Worm (Caenorhabditis elegans) whole organism, young adult: Measurements from ENCODE around the gene daf-9.

ENCODE experiments used
- C17E4.6 ChIP-seq: fragments of 200-800 bp; sonication (Bioruptor generic); IDR thresholded peaks from 2 replicates; pipeline ENCODE4 v1.3.6; 2022; ENCODE audit warnings: missing genetic modification reagents, missing genetic modification characterization, missing compliant biosample characterization
- F22D6.2 ChIP-seq: sonication (generic microtip); optimal IDR thresholded peaks from 2 replicates; lab custom pipeline; 2016; ENCODE audit warnings: mild to moderate bottlenecking, missing genetic modification characterization, missing compliant biosample characterization
- F37B4.10 ChIP-seq: fragments of 200-800 bp; sonication (Bioruptor generic); IDR thresholded peaks from 2 replicates; pipeline ENCODE4 v1.3.6; 2022; ENCODE audit warnings: missing genetic modification characterization, missing compliant biosample characterization
- F49E8.2 ChIP-seq: sonication (generic microtip); optimal IDR thresholded peaks from 3 replicates; lab custom pipeline; 2017; ENCODE audit warnings: missing genetic modification characterization, mild to moderate bottlenecking, missing compliant biosample characterization, antibody characterized with exemption, moderate library complexity; ENCODE audit not compliant: insufficient read depth
- K11D2.4 ChIP-seq: fragments of 200-800 bp; sonication (Bioruptor generic); IDR thresholded peaks from 2 replicates; pipeline ENCODE4 v1.3.6; 2022; ENCODE audit warnings: missing genetic modification reagents, missing genetic modification characterization, missing compliant biosample characterization
- Y67H2A.10 ChIP-seq: fragments of 200-800 bp; sonication (Bioruptor generic); conservative IDR thresholded peaks from 2 replicates; pipeline ENCODE4 v1.3.6; 2022; ENCODE audit warnings: missing genetic modification reagents, missing genetic modification characterization, missing compliant biosample characterization
- Y95B8A.8 ChIP-seq: fragments of 200-800 bp; sonication (Bioruptor generic); IDR thresholded peaks from 2 replicates; pipeline ENCODE4 v1.3.6; 2022; ENCODE audit warnings: missing genetic modification reagents, missing genetic modification characterization, missing compliant biosample characterization
- ama-1 ChIP-seq, 3 experiments: fragments of 150-350 bp in 1 of 3; sonication (generic microtip) in 2 of 3; optimal IDR thresholded peaks; 2 replicates each; lab custom pipeline; 2014 to 2018; ENCODE audit warnings: missing biosample characterization in 2 of 3, missing genetic modification characterization in 2 of 3, missing genetic modification reagents in 2 of 3
- aptf-3 ChIP-seq: fragments of 200-800 bp; sonication (Bioruptor generic); IDR thresholded peaks from 2 replicates; pipeline ENCODE4 v1.3.6; 2022; ENCODE audit warnings: missing genetic modification characterization, missing compliant biosample characterization
- atf-7 ChIP-seq: sonication (generic microtip); optimal IDR thresholded peaks from 2 replicates; lab custom pipeline; 2017; ENCODE audit warnings: mild to moderate bottlenecking, missing genetic modification characterization, missing compliant biosample characterization
- bed-1 ChIP-seq: fragments of 200-800 bp; sonication (Bioruptor generic); IDR thresholded peaks from 2 replicates; pipeline ENCODE4 v1.3.6; 2022; ENCODE audit warnings: missing genetic modification reagents, missing genetic modification characterization, missing compliant biosample characterization
- ccch-3 ChIP-seq: fragments of 200-800 bp; sonication (Bioruptor generic); optimal IDR thresholded peaks from 2 replicates; lab custom pipeline; 2018; ENCODE audit warnings: mild to moderate bottlenecking, missing genetic modification characterization, missing compliant biosample characterization
- chd-7 ChIP-seq: sonication (generic microtip); optimal IDR thresholded peaks from 2 replicates; lab custom pipeline; 2016; ENCODE audit warnings: mild to moderate bottlenecking, missing genetic modification characterization, moderate library complexity, missing compliant biosample characterization
- dpl-1 ChIP-seq: fragments of 150-350 bp; optimal IDR thresholded peaks from 2 replicates; lab custom pipeline; 2014; ENCODE audit warnings: missing biosample characterization, missing genetic modification reagents, missing genetic modification characterization
- egrh-3 ChIP-seq: fragments of 200-800 bp; sonication (Bioruptor generic); IDR thresholded peaks from 2 replicates; pipeline ENCODE4 v1.3.6; 2022; ENCODE audit warnings: missing genetic modification reagents, missing genetic modification characterization, missing compliant biosample characterization
- ets-4 ChIP-seq: fragments of 200-800 bp; sonication (Bioruptor generic); optimal IDR thresholded peaks from 2 replicates; lab custom pipeline; 2018; ENCODE audit warnings: mild to moderate bottlenecking, missing genetic modification characterization, missing compliant biosample characterization
- gei-17 ChIP-seq: fragments of 200-800 bp; sonication (Bioruptor generic); optimal IDR thresholded peaks from 2 replicates; lab custom pipeline; 2018; ENCODE audit warnings: mild to moderate bottlenecking, missing genetic modification characterization, missing compliant biosample characterization
- hmg-20 ChIP-seq: fragments of 200-800 bp; sonication (Bioruptor generic); IDR thresholded peaks from 2 replicates; pipeline ENCODE4 v1.3.6; 2022; ENCODE audit warnings: missing genetic modification reagents, missing genetic modification characterization, missing compliant biosample characterization
- lin-26 ChIP-seq: fragments of 200-800 bp; sonication (Bioruptor generic); IDR thresholded peaks from 2 replicates; pipeline ENCODE4 v1.3.6; 2022; ENCODE audit warnings: missing genetic modification reagents, missing genetic modification characterization, missing compliant biosample characterization
- madf-6 ChIP-seq: fragments of 200-800 bp; sonication (Bioruptor generic); IDR thresholded peaks from 2 replicates; pipeline ENCODE4 v1.3.6; 2022; ENCODE audit warnings: missing genetic modification reagents, missing genetic modification characterization, missing compliant biosample characterization
- nfya-1 ChIP-seq: sonication (generic microtip); optimal IDR thresholded peaks from 2 replicates; lab custom pipeline; 2017; ENCODE audit warnings: antibody characterized with exemption, missing compliant biosample characterization, missing genetic modification characterization, borderline replicate concordance; ENCODE audit not compliant: insufficient read depth
- nfya-2 ChIP-seq: fragments of 200-800 bp; sonication (Bioruptor generic); IDR thresholded peaks from 2 replicates; pipeline ENCODE4 v1.3.6; 2022; ENCODE audit warnings: missing genetic modification reagents, missing genetic modification characterization, missing compliant biosample characterization
- nfyb-1 ChIP-seq: fragments of 200-800 bp; sonication (Bioruptor generic); IDR thresholded peaks from 2 replicates; pipeline ENCODE4 v1.3.6; 2022; ENCODE audit warnings: missing genetic modification reagents, missing genetic modification characterization, missing compliant biosample characterization
- nhr-120 ChIP-seq: fragments of 200-800 bp; sonication (Bioruptor generic); IDR thresholded peaks from 2 replicates; pipeline ENCODE4 v1.3.6; 2022; ENCODE audit warnings: missing genetic modification characterization, missing compliant biosample characterization
- nhr-80 ChIP-seq: sonication (generic microtip); optimal IDR thresholded peaks from 2 replicates; lab custom pipeline; 2016; ENCODE audit warnings: missing genetic modification characterization, missing compliant biosample characterization
- nhr-90 ChIP-seq: sonication (generic microtip); optimal IDR thresholded peaks from 2 replicates; lab custom pipeline; 2016; ENCODE audit warnings: missing genotype, mild to moderate bottlenecking, missing genetic modification characterization, missing compliant biosample characterization
- rcor-1 ChIP-seq: fragments of 200-800 bp; sonication (Bioruptor generic); IDR thresholded peaks from 2 replicates; pipeline ENCODE4 v1.3.6; 2022; ENCODE audit warnings: missing genetic modification reagents, missing genetic modification characterization, missing compliant biosample characterization
- sdz-38 ChIP-seq: sonication (generic microtip); optimal IDR thresholded peaks from 2 replicates; lab custom pipeline; 2016; ENCODE audit warnings: missing genotype, missing genetic modification characterization, missing compliant biosample characterization
- tlf-1 ChIP-seq: fragments of 200-800 bp; sonication (Bioruptor generic); optimal IDR thresholded peaks from 2 replicates; lab custom pipeline; 2018; ENCODE audit warnings: mild to moderate bottlenecking, missing genetic modification characterization, missing compliant biosample characterization
- unc-130 ChIP-seq: sonication (generic microtip); optimal IDR thresholded peaks from 2 replicates; lab custom pipeline; 2016; ENCODE audit warnings: missing genetic modification reagents, missing genetic modification characterization, missing compliant biosample characterization
- zfh-2 ChIP-seq: fragments of 200-800 bp; sonication (Bioruptor generic); conservative IDR thresholded peaks from 2 replicates; pipeline ENCODE4 v1.3.6; 2022; ENCODE audit warnings: missing genetic modification reagents, missing genetic modification characterization, missing compliant biosample characterization
- ztf-18 ChIP-seq: sonication (generic microtip); optimal IDR thresholded peaks from 2 replicates; lab custom pipeline; 2016; ENCODE audit warnings: missing genotype, mild to moderate bottlenecking, missing genetic modification characterization, missing compliant biosample characterization
- ztf-3 ChIP-seq: fragments of 200-800 bp; sonication (Bioruptor generic); optimal IDR thresholded peaks from 2 replicates; lab custom pipeline; 2018; ENCODE audit warnings: mild to moderate bottlenecking, missing genetic modification characterization, missing compliant biosample characterization

daf-9 gene

DNA sequence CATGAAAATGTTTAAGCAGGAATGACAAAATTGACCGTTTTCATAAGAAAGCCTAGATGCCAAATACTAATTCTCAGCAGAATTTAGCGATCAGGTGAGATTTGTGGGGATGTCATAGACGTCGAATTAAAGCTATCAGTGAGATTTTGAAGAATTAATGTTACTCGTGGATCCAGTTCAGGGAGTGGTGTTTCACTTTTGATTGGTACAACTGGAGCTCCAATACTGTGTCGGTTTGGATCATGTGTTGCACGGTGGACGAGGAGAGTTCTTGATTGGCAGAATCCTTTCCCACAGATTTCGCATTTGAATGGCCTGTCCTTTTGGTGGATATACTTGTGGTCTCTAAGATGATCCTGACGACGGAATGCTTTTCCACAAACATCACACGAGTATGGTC is 37.2 kb upstream of the daf-9 start:
- TF ChIP-seq gei-17 (GFP tag; lab: Kevin White, UChicago) (no peak), C17E4.6 (GFP tag; lab: Robert Waterston, UW) (no peak), unc-130 (GFP tag; lab: Kevin White, UChicago) (no peak), bed-1 (GFP tag; lab: Robert Waterston, UW) (no peak), F22D6.2 (tag; lab: Kevin White, UChicago) (no peak), Y95B8A.8 (GFP tag; lab: Robert Waterston, UW) (no peak), ccch-3 (GFP tag; lab: Kevin White, UChicago) (no peak), dpl-1 (no peak), nfyb-1 (GFP tag; lab: Robert Waterston, UW) (no peak), madf-6 (GFP tag; lab: Robert Waterston, UW) (no peak), nhr-120 (GFP tag; lab: Robert Waterston, UW) (no peak), F49E8.2 (tag; lab: Kevin White, UChicago) (no peak), hmg-20 (GFP tag; lab: Robert Waterston, UW) (no peak)

DNA sequence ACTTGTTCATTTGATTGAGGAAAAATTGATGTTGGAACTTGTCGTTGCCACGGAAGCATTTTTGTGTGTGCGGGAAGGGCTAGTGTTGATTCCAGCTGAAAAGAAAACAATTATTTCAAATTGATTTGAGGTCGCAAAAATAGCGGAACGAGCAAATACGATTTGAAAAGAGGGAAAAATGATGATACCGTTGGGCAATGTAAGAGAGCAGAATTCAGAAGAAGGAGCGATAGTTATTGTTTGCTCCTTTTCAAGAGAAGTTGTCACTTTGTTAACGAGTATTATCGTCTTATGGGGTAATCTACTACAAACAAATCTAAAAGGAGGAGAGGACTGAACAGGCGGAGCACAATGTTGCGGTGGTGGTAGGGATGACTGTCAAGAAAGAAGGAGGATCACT is 36.3 kb upstream of the daf-9 start, which contains the start of gene odd-2:
TSS of gene odd-2 (minus strand) at position 101 of the 400 bp plus-strand sequence.
- no peak for TF ChIP-seq lin-26 (GFP tag; lab: Robert Waterston, UW)
- TF ChIP-seq chd-7 (tag; lab: Kevin White, UChicago): no peak
- no peak for TF ChIP-seq F37B4.10 (GFP tag; lab: Robert Waterston, UW)
- TF ChIP-seq atf-7 (tag; lab: Kevin White, UChicago): no peak
- TF ChIP-seq sdz-38 (tag; lab: Kevin White, UChicago): no peak
- no peak for TF ChIP-seq egrh-3
- no peak for TF ChIP-seq rcor-1 (GFP tag; lab: Robert Waterston, UW)
- no peak for TF ChIP-seq Y67H2A.10 (GFP tag; lab: Robert Waterston, UW)
- TF ChIP-seq, all 124 proteins: peak for 0

DNA sequence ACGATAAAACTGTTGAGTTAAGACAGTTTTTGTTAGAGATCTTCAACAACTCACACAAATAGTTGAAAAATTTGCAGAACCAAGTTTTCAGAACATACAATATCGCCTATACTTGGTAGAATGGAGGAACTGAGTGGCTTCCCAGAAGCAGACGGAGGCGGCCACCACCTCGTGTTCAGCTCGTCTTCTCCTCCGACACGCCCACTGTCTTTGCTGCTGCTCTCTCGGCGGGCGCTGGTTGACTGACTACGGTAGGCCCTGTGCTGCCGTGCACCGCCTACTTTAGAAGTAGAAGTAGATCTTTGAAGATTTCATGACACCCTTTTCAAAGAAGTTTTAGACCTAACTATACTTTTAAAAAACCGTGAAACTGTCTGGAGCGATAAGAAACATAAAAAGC is 34.7 kb upstream of the daf-9 start:
- TF ChIP-seq nfya-2 (GFP tag; lab: Robert Waterston, UW): no peak
- no peak for TF ChIP-seq atf-7 (tag; lab: Kevin White, UChicago)
- no peak for TF ChIP-seq ztf-18
- no peak for TF ChIP-seq Y67H2A.10 (GFP tag; lab: Robert Waterston, UW)
- TF ChIP-seq zfh-2 (GFP tag; lab: Robert Waterston, UW): peak; percentile 72
- no peak for TF ChIP-seq ztf-3
- no peak for TF ChIP-seq aptf-3
- TF ChIP-seq nfya-1 (tag; lab: Kevin White, UChicago): no peak
- TF ChIP-seq ets-4 (GFP tag; lab: Kevin White, UChicago): no peak
- TF ChIP-seq egrh-3: peak; percentile 27; the same call in 1 of the 2 replicates
- no peak for TF ChIP-seq K11D2.4 (GFP tag; lab: Robert Waterston, UW)
- TF ChIP-seq nhr-90 (tag; lab: Kevin White, UChicago): no peak
- no peak for TF ChIP-seq ama-1 (optimal IDR thresholded peaks at IDR 0.05; lab: Kevin White, UChicago)
- TF ChIP-seq ama-1 (GFP tag; optimal IDR thresholded peaks at IDR 0.05; lab: Kevin White, UChicago): no peak

DNA sequence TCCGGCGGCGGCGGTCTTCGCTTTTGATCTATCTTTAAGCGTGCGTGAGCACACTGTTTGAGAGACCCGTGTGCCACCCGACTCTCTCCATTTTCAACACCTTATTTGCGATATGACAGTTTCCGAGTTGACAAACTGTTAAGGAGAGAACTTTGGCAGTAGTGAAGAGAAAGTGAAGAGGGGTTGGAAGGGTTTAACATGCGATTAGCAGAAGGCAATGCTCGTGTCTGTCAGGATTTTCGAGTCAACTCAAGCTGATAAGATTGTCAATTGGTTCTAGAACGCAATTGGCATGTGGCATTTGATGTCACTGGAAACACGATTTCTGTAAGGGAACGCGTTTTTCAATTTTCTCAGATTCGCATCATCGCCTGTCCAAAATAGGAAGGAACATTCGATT is 29.4 kb upstream of the daf-9 start:
- TF ChIP-seq nhr-80 (tag; lab: Kevin White, UChicago) (peak; percentile 30), Y95B8A.8 (GFP tag; lab: Robert Waterston, UW) (no peak)
- TF ChIP-seq, all 124 proteins: peak for 1

DNA sequence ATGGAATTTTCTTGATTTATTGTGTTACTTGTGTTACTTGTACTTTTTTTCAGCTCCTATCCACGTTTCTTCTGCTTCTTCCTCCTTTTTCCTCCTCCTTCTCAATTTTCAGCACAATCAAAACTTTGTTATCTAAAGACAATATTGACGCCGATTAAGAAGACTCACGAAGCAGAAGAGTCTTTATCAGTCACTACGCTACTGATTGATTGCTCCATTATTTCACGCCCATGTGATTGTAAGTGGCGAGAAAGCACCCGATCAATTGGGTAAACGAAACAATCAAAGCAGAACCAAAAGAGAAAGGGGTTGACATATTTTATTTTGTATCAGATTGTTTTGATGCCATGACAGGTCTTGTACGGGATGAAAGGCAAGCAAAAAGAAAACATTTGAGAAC is 27.5 kb upstream of the daf-9 start, which contains the start of gene T25B2.2:
TSS of gene T25B2.2 (plus strand) at position 392 of the 400 bp plus-strand sequence.
- TF ChIP-seq tlf-1 (GFP tag; lab: Kevin White, UChicago) (no peak), nhr-80 (tag; lab: Kevin White, UChicago) (peak; percentile 80)
